Worm (Caenorhabditis elegans): Measurements from ENCODE around the gene ints-7.
"Not testable (repeated sequence)": the region's sequence is repeated elsewhere in the genome, so short reads cannot be mapped to it uniquely, and the experiment has no call there.

ints-7 gene

DNA sequence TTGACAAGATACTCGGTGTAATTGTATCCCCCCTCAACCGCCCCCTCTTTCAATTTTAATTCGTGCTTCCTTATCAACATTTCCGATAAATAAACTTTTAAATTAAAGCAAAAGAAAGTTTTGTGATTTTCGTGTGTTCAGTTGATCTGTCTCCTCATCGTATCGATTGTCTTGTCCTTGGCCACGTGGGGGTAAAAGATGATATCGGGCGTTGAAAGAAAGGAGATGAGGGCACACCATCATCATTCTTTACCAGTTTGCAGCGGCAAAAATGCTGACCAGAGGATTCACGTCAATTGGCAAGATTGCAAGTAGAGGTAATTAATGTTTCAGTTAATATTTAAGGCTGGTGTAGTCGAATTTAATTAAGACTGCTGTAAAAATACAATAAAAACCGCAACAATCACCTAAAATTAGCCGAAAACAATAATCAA, 35.4 kb upstream of the ints-7 start, which contains the start of gene F54D5.7:
Gene F54D5.7 (plus strand): TSS at position 264 of the 434 bp plus-strand sequence.
- TF ChIP-seq him-1 (tag; optimal IDR thresholded peaks at IDR 0.05) (no peak), W03F9.2 (tag; optimal IDR thresholded peaks at IDR 0.05) (peak; percentile 30), dao-5 (tag; optimal IDR thresholded peaks at IDR 0.05) (no peak)

DNA sequence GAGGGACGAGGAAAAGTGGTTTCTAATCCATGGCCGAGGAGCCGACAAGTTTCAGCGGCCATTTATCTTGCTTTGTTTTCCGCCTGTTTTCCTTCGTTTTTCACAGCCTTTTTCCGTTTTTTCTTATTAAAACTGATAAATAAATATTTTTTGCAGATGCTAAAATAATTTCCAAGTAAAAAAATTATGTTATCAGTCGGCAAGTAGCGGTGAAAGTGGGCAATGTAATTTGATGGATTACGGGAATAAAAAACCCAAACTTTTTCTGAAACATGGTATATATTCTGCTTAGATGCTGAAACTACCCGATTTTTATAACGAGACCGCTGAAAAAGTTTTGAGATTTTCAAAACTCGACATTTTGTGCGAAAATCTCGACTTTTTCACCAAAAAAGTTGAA, 30.7 kb upstream of the ints-7 start, which contains the start of gene dhgd-1:
Gene dhgd-1 (minus strand): TSS at position 101 of the 400 bp plus-strand sequence.
- not testable (repeated sequence) for TF ChIP-seq W03F9.2, him-1, dao-5 (tag; optimal IDR thresholded peaks at IDR 0.05)

DNA sequence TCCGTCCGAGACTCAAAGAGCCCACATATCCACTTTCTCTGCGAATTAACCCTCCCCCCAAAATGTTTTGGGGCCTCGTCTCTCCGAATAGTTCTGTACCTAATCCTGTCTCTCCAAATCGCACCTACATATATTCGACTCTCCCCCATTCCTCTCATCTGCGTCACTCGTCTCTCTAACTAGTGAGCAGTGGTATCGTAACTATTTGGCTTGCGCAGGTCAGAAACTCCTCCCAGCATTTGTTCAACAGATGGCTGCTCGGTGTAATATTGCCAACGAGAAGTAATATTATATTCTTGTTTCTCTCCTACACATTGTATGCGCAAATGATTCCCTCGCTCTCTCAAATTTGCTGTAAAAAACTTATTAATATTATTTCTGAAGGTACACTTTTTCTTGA, 27.0 kb upstream of the ints-7 start, which contains the start of gene F54D5.24:
Gene F54D5.24 (plus strand): TSS at position 316 of the 400 bp plus-strand sequence.
- TF ChIP-seq him-1 (tag; optimal IDR thresholded peaks at IDR 0.05): no peak
- TF ChIP-seq dao-5 (tag; optimal IDR thresholded peaks at IDR 0.05): no peak
- TF ChIP-seq W03F9.2 (tag; optimal IDR thresholded peaks at IDR 0.05): no peak

DNA sequence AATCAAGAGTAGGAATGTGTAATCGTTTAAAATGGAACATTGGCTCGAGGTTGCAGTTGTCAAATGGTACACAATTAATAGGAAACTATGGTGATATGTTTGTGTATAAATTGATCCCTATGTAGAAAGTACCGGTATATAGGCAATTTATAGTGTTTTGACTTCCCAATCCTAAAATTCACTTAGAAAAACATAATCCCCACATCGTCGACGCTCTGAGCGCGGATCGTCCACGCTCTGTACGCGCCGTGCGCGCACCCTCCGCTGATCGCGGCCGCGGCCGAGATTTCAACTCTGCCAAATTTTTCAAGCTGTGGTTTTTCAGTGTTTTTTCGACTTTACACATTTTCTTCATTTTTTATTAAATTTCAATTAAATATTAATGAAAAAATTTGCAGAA, 26.3 kb upstream of the ints-7 start, which contains the start of gene F54D5.17:
Gene F54D5.17 (plus strand): TSS at position 301 of the 400 bp plus-strand sequence.
- TF ChIP-seq W03F9.2 (tag; optimal IDR thresholded peaks at IDR 0.05) (no peak), him-1 (tag; optimal IDR thresholded peaks at IDR 0.05) (no peak), dao-5 (tag; optimal IDR thresholded peaks at IDR 0.05) (no peak)

DNA sequence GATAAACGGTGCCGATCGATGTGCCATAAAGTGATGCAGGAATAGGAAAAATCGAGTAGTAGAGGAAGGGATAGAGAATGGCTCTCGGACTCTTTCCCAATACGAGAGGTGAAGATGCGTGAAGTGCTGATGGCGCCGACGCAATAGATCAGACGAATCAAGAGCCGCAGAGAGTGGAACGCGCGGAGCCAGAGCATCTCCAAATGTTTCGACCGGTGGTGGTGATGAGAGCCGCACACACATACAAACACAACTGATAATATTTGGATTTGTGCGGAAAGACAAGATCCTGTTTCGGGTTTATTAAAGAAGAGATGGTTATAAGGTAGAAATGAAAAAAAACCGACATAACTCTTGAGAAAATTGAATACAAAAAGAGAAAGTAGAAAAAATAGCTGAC, 18.5 kb upstream of the ints-7 start, which contains the start of gene F54D5.15:
Gene F54D5.15 (minus strand): TSS at position 101 of the 400 bp plus-strand sequence.
- no peak for TF ChIP-seq him-1 (tag; optimal IDR thresholded peaks at IDR 0.05)
- no peak for TF ChIP-seq dao-5 (tag; optimal IDR thresholded peaks at IDR 0.05)
- TF ChIP-seq W03F9.2 (tag; optimal IDR thresholded peaks at IDR 0.05): no peak

DNA sequence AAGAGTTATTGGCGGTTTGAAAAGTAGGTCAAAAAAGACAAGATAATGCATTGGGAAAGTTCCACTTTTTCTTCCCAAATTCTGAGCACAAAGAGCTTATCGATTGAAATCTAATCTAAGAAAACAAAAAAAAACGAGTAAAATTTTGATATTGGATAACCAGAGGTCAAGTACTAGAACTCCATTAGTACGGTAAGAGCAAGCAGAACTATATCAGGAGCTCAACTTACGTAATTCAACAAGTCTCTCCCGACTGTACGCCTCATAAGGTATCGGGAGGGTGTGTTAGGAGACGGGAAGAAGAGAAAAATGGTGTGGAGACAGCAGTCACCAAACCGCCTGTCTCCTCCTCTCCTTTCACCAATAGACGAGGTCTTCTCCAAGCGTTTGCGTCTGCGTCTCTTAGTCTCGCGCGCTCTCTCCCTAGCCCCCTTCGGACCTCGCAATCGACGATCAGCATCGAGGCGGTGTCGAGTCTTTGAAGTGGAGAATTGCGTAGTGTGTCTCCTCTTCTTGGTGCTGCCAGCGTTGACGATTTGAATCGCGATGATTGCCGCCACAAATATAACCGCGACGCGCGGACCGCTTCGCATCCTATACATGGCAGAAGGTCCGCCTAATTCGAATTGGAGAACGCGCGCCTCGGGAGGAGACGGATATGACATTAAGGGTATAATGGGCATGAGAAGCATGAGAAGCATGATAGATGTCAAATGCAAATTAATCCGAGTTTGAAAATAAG, 15.5 kb upstream of the ints-7 start, which contains the start of gene F54D5.5:
Gene F54D5.5 (minus strand): TSS at position 51 of the 742 bp plus-strand sequence.
- TF ChIP-seq W03F9.2 (tag; optimal IDR thresholded peaks at IDR 0.05) (no peak), him-1 (tag; optimal IDR thresholded peaks at IDR 0.05) (no peak), dao-5 (tag; optimal IDR thresholded peaks at IDR 0.05) (no peak)

DNA sequence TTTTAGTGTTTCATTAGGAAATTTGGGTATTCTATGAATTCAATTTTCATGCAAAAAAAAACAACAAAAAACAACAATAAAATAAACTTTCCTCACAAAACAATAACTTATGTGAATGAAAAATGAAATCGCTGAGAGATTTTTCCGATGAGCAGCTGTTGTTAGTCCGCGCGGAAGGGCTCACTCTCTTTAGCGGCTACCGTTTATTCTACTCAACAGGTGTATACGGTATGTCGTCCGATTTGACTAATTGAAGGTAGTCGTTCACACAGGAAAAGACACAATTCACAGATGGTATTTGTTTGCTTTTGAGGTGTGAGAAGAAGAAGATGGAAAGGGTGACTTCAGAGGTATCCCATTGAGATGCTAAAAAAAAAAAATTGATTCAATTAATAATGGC, 14.0 kb upstream of the ints-7 start:
- TF ChIP-seq W03F9.2 (tag; optimal IDR thresholded peaks at IDR 0.05): no peak

DNA sequence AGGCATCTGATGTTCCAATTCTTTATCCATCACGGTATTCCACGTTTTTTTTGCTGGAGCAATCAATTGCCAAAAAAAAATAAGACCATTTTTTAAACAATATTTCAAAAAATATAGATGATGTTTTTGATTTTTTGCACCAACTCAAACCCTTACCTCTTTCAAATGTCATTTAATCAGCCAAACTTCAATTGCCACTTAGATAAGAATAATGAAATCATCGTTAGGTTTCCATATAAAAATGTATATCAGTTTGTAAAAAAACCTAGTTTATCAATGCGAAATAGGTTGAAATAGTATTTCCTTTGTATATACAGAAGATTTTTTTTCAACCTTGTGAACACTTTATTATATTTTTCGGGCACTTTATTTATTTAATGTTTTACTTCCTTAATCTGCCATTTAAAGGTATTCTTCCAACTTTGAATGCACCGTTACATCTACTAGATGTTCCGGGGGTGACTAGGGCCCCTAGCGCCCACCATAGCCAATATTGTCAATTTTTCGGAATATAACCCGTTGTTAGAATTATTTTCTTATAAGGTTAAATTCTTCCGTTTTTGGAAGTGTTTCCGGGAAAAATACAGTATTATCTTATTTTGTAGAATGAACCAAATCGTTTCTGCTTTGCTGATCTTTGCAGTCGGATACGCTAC, 13.3 kb upstream of the ints-7 start, which contains the start of the genes F54D5.23 and F54D5.4:
Gene F54D5.23 (minus strand): TSS at position 75 of the 656 bp plus-strand sequence.
Gene F54D5.4 (plus strand): TSS at position 606 of the 656 bp plus-strand sequence.
- TF ChIP-seq dao-5 (tag; optimal IDR thresholded peaks at IDR 0.05) (no peak), him-1 (tag; optimal IDR thresholded peaks at IDR 0.05) (no peak), W03F9.2 (tag; optimal IDR thresholded peaks at IDR 0.05) (no peak)

DNA sequence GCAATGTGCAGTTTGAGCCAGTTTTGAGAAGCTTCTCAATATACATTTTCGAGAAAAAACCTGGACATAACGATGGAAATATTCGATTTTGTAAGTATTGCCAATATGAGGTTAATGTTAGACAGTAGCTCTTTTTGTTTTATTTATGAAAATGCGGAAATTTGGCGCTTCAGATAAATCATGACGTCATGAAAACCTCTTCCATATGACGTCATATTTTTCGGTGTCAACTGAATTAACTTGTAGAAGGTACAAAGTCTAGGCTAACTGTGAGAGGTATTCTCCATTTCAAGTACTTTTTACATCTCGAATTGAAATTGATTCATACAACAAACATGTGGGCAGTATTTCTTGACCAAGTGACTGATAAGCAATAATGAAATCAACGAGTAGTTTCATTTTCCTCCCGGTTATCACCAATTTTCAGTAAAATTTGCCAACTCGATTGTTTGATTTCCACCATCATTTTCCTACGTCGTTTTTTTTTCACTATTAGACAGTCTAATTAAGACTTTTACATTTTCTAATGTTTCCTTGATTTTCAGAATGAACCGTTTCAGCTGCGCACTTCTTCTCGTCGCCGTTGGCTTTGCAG, 11.3 kb upstream of the ints-7 start, which contains the start of gene F54D5.3:
Gene F54D5.3 (plus strand): TSS at position 546 of the 595 bp plus-strand sequence.
- TF ChIP-seq W03F9.2 (tag; optimal IDR thresholded peaks at IDR 0.05) (no peak), him-1 (tag; optimal IDR thresholded peaks at IDR 0.05) (no peak), dao-5 (tag; optimal IDR thresholded peaks at IDR 0.05) (no peak)

DNA sequence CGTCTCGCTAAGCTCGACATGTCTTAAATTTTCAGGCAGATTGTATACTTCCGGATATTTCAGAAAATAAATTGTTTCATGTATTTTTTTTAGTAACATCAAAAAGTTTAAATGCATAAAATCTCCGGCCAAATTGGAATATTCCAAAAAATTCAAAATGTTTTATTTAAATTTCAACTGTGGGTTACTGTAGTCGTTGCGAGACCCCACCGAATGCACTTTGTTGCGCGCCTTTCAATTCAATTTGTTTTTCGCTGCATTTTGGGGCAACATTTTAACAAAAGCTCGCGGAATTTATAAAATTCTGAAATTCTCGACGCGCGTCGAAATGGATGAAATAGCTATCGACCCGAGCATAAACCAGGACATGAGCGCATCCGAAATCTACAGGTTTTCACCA, 9.7 kb upstream of the ints-7 start, which contains the start of gene F54D5.2:
Gene F54D5.2 (plus strand): TSS at position 237 of the 400 bp plus-strand sequence.
- no peak for TF ChIP-seq dao-5 (tag; optimal IDR thresholded peaks at IDR 0.05)

DNA sequence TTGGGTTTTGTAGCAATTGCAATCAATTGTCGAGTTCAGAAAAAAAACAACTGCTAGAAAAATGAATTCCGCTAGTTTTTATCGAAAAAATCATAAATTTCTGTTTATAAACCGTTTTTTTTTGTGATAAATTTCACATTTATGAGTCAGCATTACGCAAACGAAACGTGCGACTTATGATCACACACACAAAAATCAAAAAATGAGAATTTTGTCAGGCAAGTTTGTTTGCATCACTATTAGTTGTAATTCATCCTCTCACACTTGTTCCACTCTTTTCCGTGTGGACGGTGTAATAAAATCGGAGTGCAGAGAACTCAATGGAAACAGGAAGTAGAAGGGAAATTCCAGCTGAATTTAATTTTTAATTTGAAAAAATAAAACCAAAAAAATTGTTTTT, 5.3 kb upstream of the ints-7 start, which contains the start of gene pcs-1:
Gene pcs-1 (minus strand): TSS at position 344 of the 400 bp plus-strand sequence.
- TF ChIP-seq W03F9.2 (tag; optimal IDR thresholded peaks at IDR 0.05) (no peak), him-1 (tag; optimal IDR thresholded peaks at IDR 0.05) (no peak), dao-5 (tag; optimal IDR thresholded peaks at IDR 0.05) (no peak)

DNA sequence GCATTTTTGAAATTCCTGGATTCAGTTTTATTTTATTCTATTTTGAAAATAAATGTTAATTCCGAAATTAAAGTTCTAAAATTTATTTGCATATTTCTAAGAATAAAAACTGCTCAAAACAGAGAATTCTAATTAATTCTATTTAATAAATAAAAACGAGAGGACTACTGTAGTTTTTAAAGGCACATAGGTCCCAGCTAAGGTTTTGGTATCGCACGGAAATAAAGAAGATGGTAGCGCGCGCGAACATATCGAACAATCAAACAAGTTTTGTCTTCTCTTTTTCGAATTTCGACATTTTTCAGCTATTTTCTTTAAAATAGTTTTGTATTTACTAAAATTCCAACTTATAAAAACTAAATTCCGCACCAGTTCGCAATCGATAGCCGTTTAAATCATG, 4.8 kb upstream of the ints-7 start:
- TF ChIP-seq him-1 (tag; optimal IDR thresholded peaks at IDR 0.05): no peak
- TF ChIP-seq W03F9.2 (tag; optimal IDR thresholded peaks at IDR 0.05): no peak
- no peak for TF ChIP-seq dao-5 (tag; optimal IDR thresholded peaks at IDR 0.05)

DNA sequence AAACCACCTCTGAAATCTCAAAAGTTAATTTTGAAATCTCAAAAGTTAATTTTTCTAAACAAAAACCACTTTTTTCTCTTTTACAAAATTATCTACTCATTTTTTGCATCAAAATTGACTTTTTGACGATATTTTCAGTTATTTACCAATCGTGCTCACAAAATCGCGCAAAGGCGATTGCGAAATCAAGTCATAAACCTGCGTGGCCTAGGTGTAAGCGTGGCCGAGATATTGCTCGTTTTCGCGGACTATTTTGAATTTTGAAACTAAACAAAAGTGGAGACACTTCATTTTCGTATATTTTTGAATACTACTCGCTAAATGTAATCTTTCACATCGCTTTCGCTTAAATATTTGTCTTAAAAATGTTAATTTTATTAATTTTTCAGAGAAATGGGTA, 4.3 kb upstream of the ints-7 start, which contains the start of gene smc-6:
Gene smc-6 (plus strand): TSS at position 390 of the 400 bp plus-strand sequence.
- TF ChIP-seq dao-5 (tag; optimal IDR thresholded peaks at IDR 0.05) (no peak), him-1 (tag; optimal IDR thresholded peaks at IDR 0.05) (no peak), W03F9.2 (tag; optimal IDR thresholded peaks at IDR 0.05) (no peak)

Data from whole organism, L4/young adult.